Worm (Caenorhabditis elegans) whole organism, L1 larva: ENCODE measurements around the gene C44H9.6.

Source experiments
- C04F5.9 ChIP-seq: sonication (generic microtip); optimal IDR thresholded peaks from 2 replicates; lab custom pipeline; 2016; ENCODE audit warnings: missing genetic modification characterization, missing compliant biosample characterization
- C16A3.4 ChIP-seq: fragments of 150-350 bp; optimal IDR thresholded peaks from 2 replicates; lab custom pipeline; 2014; ENCODE audit warnings: missing biosample characterization, missing genetic modification characterization
- C34B4.2 ChIP-seq: sonication (generic microtip); optimal IDR thresholded peaks from 2 replicates; lab custom pipeline; 2017; ENCODE audit warnings: mild to moderate bottlenecking, missing genetic modification characterization, missing compliant biosample characterization
- Y116A8C.19 ChIP-seq: sonication (generic microtip); optimal IDR thresholded peaks from 2 replicates; lab custom pipeline; 2016; ENCODE audit warnings: missing compliant biosample characterization, missing genetic modification characterization, borderline replicate concordance
- aha-1 ChIP-seq: fragments of 150-350 bp; optimal IDR thresholded peaks from 2 replicates; lab custom pipeline; 2014; ENCODE audit warnings: missing biosample characterization, missing genetic modification characterization
- alr-1 ChIP-seq: fragments of 200-800 bp; sonication (Bioruptor generic); optimal IDR thresholded peaks from 2 replicates; lab custom pipeline; 2018; ENCODE audit warnings: borderline replicate concordance, mild to moderate bottlenecking, missing genetic modification characterization, missing compliant biosample characterization
- aly-2 ChIP-seq: fragments of 150-350 bp; optimal IDR thresholded peaks from 2 replicates; lab custom pipeline; 2014; ENCODE audit warnings: missing biosample characterization, missing genetic modification characterization
- blmp-1 ChIP-seq: fragments of 150-350 bp; optimal IDR thresholded peaks from 2 replicates; lab custom pipeline; 2014; ENCODE audit warnings: missing biosample characterization, missing genetic modification characterization
- ceh-88 ChIP-seq: fragments of 200-800 bp; sonication (Bioruptor generic); IDR thresholded peaks from 2 replicates; pipeline ENCODE4 v1.3.6; 2022; ENCODE audit warnings: missing genetic modification characterization, missing compliant biosample characterization
- ceh-90 ChIP-seq: sonication (generic microtip); optimal IDR thresholded peaks from 2 replicates; lab custom pipeline; 2016; ENCODE audit warnings: missing genetic modification characterization, missing compliant biosample characterization
- ces-1 ChIP-seq: fragments of 150-350 bp; optimal IDR thresholded peaks from 2 replicates; lab custom pipeline; 2014; ENCODE audit warnings: missing biosample characterization, missing genetic modification reagents, missing genetic modification characterization
- dsc-1 ChIP-seq: sonication (generic microtip); optimal IDR thresholded peaks from 2 replicates; lab custom pipeline; 2016; ENCODE audit warnings: mild to moderate bottlenecking, missing genetic modification characterization, missing compliant biosample characterization
- efl-3 ChIP-seq: fragments of 200-800 bp; sonication (Bioruptor generic); optimal IDR thresholded peaks from 2 replicates; lab custom pipeline; 2018; ENCODE audit warnings: mild to moderate bottlenecking, missing genetic modification characterization, missing compliant biosample characterization
- egl-27 ChIP-seq, 2 experiments: fragments of 150-350 bp in 1 of 2; sonication (generic microtip); optimal IDR thresholded peaks; 3 replicates each; lab custom pipeline; 2017 to 2018; ENCODE audit warnings: missing biosample characterization in 2 of 2, missing genetic modification characterization in 2 of 2, missing genetic modification reagents in 2 of 2
- ets-5 ChIP-seq: fragments of 200-800 bp; sonication (Bioruptor generic); IDR thresholded peaks from 2 replicates; pipeline ENCODE4 v1.3.6; 2022; ENCODE audit warnings: missing genetic modification characterization, missing compliant biosample characterization
- grh-1 ChIP-seq: fragments of 200-800 bp; sonication (Bioruptor generic); IDR thresholded peaks from 2 replicates; pipeline ENCODE4 v1.3.6; 2022; ENCODE audit warnings: missing genetic modification reagents, missing genetic modification characterization, missing compliant biosample characterization
- hlh-17 ChIP-seq: fragments of 200-800 bp; sonication (Bioruptor generic); optimal IDR thresholded peaks from 2 replicates; lab custom pipeline; 2018; ENCODE audit warnings: missing genetic modification characterization, mild to moderate bottlenecking, missing compliant biosample characterization, moderate library complexity, borderline replicate concordance
- hpl-2 ChIP-seq: fragments of 150-350 bp; optimal IDR thresholded peaks from 2 replicates; lab custom pipeline; 2014; ENCODE audit warnings: missing biosample characterization, missing genetic modification reagents, missing genetic modification characterization
- lin-14 ChIP-seq: fragments of 200-800 bp; sonication (Bioruptor generic); optimal IDR thresholded peaks from 2 replicates; lab custom pipeline; 2018; ENCODE audit warnings: mild to moderate bottlenecking, missing genetic modification characterization, moderate library complexity, missing compliant biosample characterization
- lin-15B ChIP-seq: fragments of 150-350 bp; sonication (generic microtip); optimal IDR thresholded peaks from 3 replicates; lab custom pipeline; 2014; ENCODE audit warnings: missing biosample characterization, missing genetic modification characterization
- lin-35 ChIP-seq, 2 experiments: fragments of 150-350 bp; optimal IDR thresholded peaks; 2 replicates each; lab custom pipeline; 2014; ENCODE audit warnings: missing biosample characterization in 2 of 2, missing genetic modification characterization in 2 of 2, missing genetic modification reagents in 2 of 2
- lir-3 ChIP-seq: sonication (generic microtip); optimal IDR thresholded peaks from 2 replicates; lab custom pipeline; 2016; ENCODE audit warnings: mild to moderate bottlenecking, missing genetic modification characterization, moderate library complexity, missing compliant biosample characterization; ENCODE audit not compliant: poor library complexity
- lsy-2 ChIP-seq, 2 experiments: fragments of 150-350 bp; optimal IDR thresholded peaks; 2 replicates each; lab custom pipeline; 2014; ENCODE audit warnings: missing biosample characterization in 2 of 2, missing genetic modification characterization in 2 of 2
- mdl-1 ChIP-seq, 2 experiments: fragments of 150-350 bp; optimal IDR thresholded peaks; 2 replicates each; lab custom pipeline; 2014 to 2017; ENCODE audit warnings: missing biosample characterization in 2 of 2, missing genetic modification characterization in 2 of 2, inconsistent platforms in 1 of 2
- mep-1 ChIP-seq: fragments of 150-350 bp; optimal IDR thresholded peaks from 2 replicates; lab custom pipeline; 2014; ENCODE audit warnings: missing biosample characterization, missing genetic modification characterization
- nhr-20 ChIP-seq: sonication (generic microtip); optimal IDR thresholded peaks from 2 replicates; lab custom pipeline; 2016; ENCODE audit warnings: mild to moderate bottlenecking, missing genetic modification characterization, missing compliant biosample characterization
- nhr-237 ChIP-seq: fragments of 150-350 bp; optimal IDR thresholded peaks from 2 replicates; lab custom pipeline; 2014; ENCODE audit warnings: missing biosample characterization, missing genetic modification characterization
- nhr-76 ChIP-seq: sonication (generic microtip); optimal IDR thresholded peaks from 2 replicates; lab custom pipeline; 2017; ENCODE audit warnings: missing biosample characterization, missing genetic modification characterization
- nhr-90 ChIP-seq: sonication (generic microtip); optimal IDR thresholded peaks from 2 replicates; lab custom pipeline; 2016; ENCODE audit warnings: mild to moderate bottlenecking, missing genetic modification characterization, missing compliant biosample characterization; ENCODE audit not compliant: poor library complexity
- pag-3 ChIP-seq: sonication (generic microtip); optimal IDR thresholded peaks from 2 replicates; lab custom pipeline; 2017; ENCODE audit warnings: missing genetic modification characterization, mild to moderate bottlenecking, missing compliant biosample characterization, antibody characterized with exemption, borderline replicate concordance; ENCODE audit not compliant: insufficient read depth
- pax-3 ChIP-seq: fragments of 200-800 bp; sonication (Bioruptor generic); optimal IDR thresholded peaks from 2 replicates; lab custom pipeline; 2018; ENCODE audit warnings: mild to moderate bottlenecking, missing genetic modification characterization, moderate library complexity, missing compliant biosample characterization
- snpc-4 ChIP-seq: fragments of 150-350 bp; optimal IDR thresholded peaks from 2 replicates; lab custom pipeline; 2014; ENCODE audit warnings: missing biosample characterization, missing genetic modification characterization
- snu-23 ChIP-seq: sonication (generic microtip); optimal IDR thresholded peaks from 2 replicates; lab custom pipeline; 2016; ENCODE audit warnings: missing genetic modification characterization, missing compliant biosample characterization
- sox-4 ChIP-seq: sonication (generic microtip); optimal IDR thresholded peaks from 2 replicates; lab custom pipeline; 2016; ENCODE audit warnings: missing genetic modification characterization, missing compliant biosample characterization
- sptf-1 ChIP-seq: fragments of 150-350 bp; optimal IDR thresholded peaks from 2 replicates; lab custom pipeline; 2014; ENCODE audit warnings: missing biosample characterization, missing genetic modification characterization
- swsn-7 ChIP-seq: sonication (generic microtip); optimal IDR thresholded peaks from 2 replicates; lab custom pipeline; 2016; ENCODE audit warnings: missing genetic modification characterization, missing compliant biosample characterization
- tlp-1 ChIP-seq: fragments of 150-350 bp; optimal IDR thresholded peaks from 2 replicates; lab custom pipeline; 2014; ENCODE audit warnings: missing biosample characterization, missing genetic modification characterization
- unc-130 ChIP-seq: fragments of 150-350 bp; optimal IDR thresholded peaks from 2 replicates; lab custom pipeline; 2017; ENCODE audit warnings: missing biosample characterization, missing genetic modification characterization, inconsistent platforms
- unc-62 ChIP-seq: fragments of 150-350 bp; optimal IDR thresholded peaks from 2 replicates; lab custom pipeline; 2014; ENCODE audit warnings: missing biosample characterization, missing genetic modification reagents, missing genetic modification characterization
- unc-86 ChIP-seq: sonication (generic microtip); optimal IDR thresholded peaks from 2 replicates; lab custom pipeline; 2016; ENCODE audit warnings: missing genetic modification characterization, missing compliant biosample characterization
- unc-98 ChIP-seq: fragments of 200-800 bp; sonication (Bioruptor generic); IDR thresholded peaks from 2 replicates; pipeline ENCODE4 v1.3.6; 2022; ENCODE audit warnings: missing genetic modification characterization, missing compliant biosample characterization
- vab-15 ChIP-seq: sonication (generic microtip); optimal IDR thresholded peaks from 2 replicates; lab custom pipeline; 2017; ENCODE audit warnings: missing genotype, mild to moderate bottlenecking, missing genetic modification characterization, missing compliant biosample characterization
- xbp-1 ChIP-seq: sonication (generic microtip); optimal IDR thresholded peaks from 2 replicates; lab custom pipeline; 2016; ENCODE audit warnings: missing genetic modification characterization, missing compliant biosample characterization
- ztf-11 ChIP-seq, 2 experiments: sonication (generic microtip); optimal IDR thresholded peaks; 2 replicates each; lab custom pipeline; 2016 to 2017; ENCODE audit warnings: missing genetic modification characterization in 2 of 2, missing biosample characterization in 1 of 2, missing compliant biosample characterization in 1 of 2

Gene C44H9.6

ce11 chrV:12819155-12819554 is 26.0 kb downstream of the C44H9.6 start (continued):
- TF ChIP-seq lir-3 (tag; lab: Kevin White, UChicago) (peak; percentile 53), swsn-7 (peak; percentile 15), pag-3 (no peak), snu-23 (GFP tag; lab: Kevin White, UChicago) (peak; percentile 18), lin-14 (GFP tag; lab: Kevin White, UChicago) (peak; percentile 81), unc-86 (peak; percentile 34)

ce11 chrV:12818486-12818885 is 26.7 kb downstream of the C44H9.6 start:
- no peak for TF ChIP-seq nhr-90 (tag; lab: Kevin White, UChicago)
- no peak for TF ChIP-seq snpc-4
- TF ChIP-seq aly-2 (tag; lab: Kevin White, UChicago) = no peak
- no peak for TF ChIP-seq unc-98

- TF ChIP-seq C04F5.9 = no peak
- peak; percentile 27 for TF ChIP-seq blmp-1 (tag; lab: Kevin White, UChicago)
- TF ChIP-seq snpc-4 = no peak
Observed at ce11 chrV:12816672-12817071, 28.5 kb downstream of the C44H9.6 start.

- TF ChIP-seq lin-35 (GFP tag; optimal IDR thresholded peaks at IDR 0.05; lab: Kevin White, UChicago) (peak in 1 of 2 experiments; percentile 2), C16A3.4 (tag; lab: Kevin White, UChicago) (peak; percentile 22), lsy-2 (tag; optimal IDR thresholded peaks at IDR 0.05; lab: Kevin White, UChicago) (no peak), nhr-76 (tag; lab: Kevin White, UChicago) (no peak), ceh-90 (tag; lab: Kevin White, UChicago) (no peak), nhr-237 (no peak)
Observed at ce11 chrV:12815386-12815785, 29.8 kb downstream of the C44H9.6 start.

- peak; percentile 52 for TF ChIP-seq nhr-20 (tag; lab: Kevin White, UChicago)
- no peak for TF ChIP-seq hpl-2
- peak; percentile 19 for TF ChIP-seq sox-4 (tag; lab: Kevin White, UChicago)
- TF ChIP-seq C34B4.2 = no peak
- no peak for TF ChIP-seq ceh-88 (GFP tag; lab: Robert Waterston, UW)
- peak; percentile 0 for TF ChIP-seq mep-1 (tag; lab: Kevin White, UChicago)
- no peak for TF ChIP-seq ces-1 (GFP tag; lab: Kevin White, UChicago)
- peak; percentile 70 for TF ChIP-seq swsn-7
- no peak for TF ChIP-seq grh-1 (GFP tag; lab: Robert Waterston, UW)
- TF ChIP-seq vab-15 (tag; lab: Kevin White, UChicago) = no peak
- TF ChIP-seq lin-14 (GFP tag; lab: Kevin White, UChicago) = peak; percentile 96
- no peak for TF ChIP-seq tlp-1 (tag; lab: Kevin White, UChicago)
- peak in 1 of 2 experiments; percentile 42 for TF ChIP-seq ztf-11 (tag; optimal IDR thresholded peaks at IDR 0.05; lab: Kevin White, UChicago)
- no peak for TF ChIP-seq ceh-90 (tag; lab: Kevin White, UChicago)
- TF ChIP-seq ets-5 (GFP tag; lab: Robert Waterston, UW) = no peak
- peak; percentile 47 for TF ChIP-seq xbp-1 (tag; lab: Kevin White, UChicago)
- TF ChIP-seq hlh-17 (GFP tag; lab: Kevin White, UChicago) = no peak
- TF ChIP-seq aly-2 (tag; lab: Kevin White, UChicago) = no peak
- TF ChIP-seq lin-15B (tag; lab: Kevin White, UChicago) = peak; percentile 18
- TF ChIP-seq nhr-76 (tag; lab: Kevin White, UChicago) = no peak
- no peak for TF ChIP-seq efl-3 (GFP tag; lab: Kevin White, UChicago)
- TF ChIP-seq unc-86 = peak; percentile 81
- TF ChIP-seq lir-3 (tag; lab: Kevin White, UChicago) = peak; percentile 25
- peak; percentile 26 for TF ChIP-seq unc-130
- TF ChIP-seq Y116A8C.19 (tag; lab: Kevin White, UChicago) = no peak
- TF ChIP-seq pax-3 (tag; lab: Kevin White, UChicago) = peak; percentile 90
- no peak for TF ChIP-seq aha-1 (tag; lab: Kevin White, UChicago)
- no peak for TF ChIP-seq egl-27 (tag; optimal IDR thresholded peaks at IDR 0.05; lab: Kevin White, UChicago)
- no peak for TF ChIP-seq sptf-1
- TF ChIP-seq unc-62 (GFP tag; lab: Kevin White, UChicago) = no peak
- TF ChIP-seq lsy-2 (tag; optimal IDR thresholded peaks at IDR 0.05; lab: Kevin White, UChicago) = peak; percentile 51 to 75
- peak in 1 of 2 experiments; percentile 77 for TF ChIP-seq mdl-1 (tag; optimal IDR thresholded peaks at IDR 0.05; lab: Kevin White, UChicago)
- TF ChIP-seq dsc-1 (tag; lab: Kevin White, UChicago) = peak; percentile 39
- TF ChIP-seq alr-1 = no peak
Observed at ce11 chrV:12814481-12814882, 30.7 kb downstream of the C44H9.6 start.
